Fruit fly (Drosophila melanogaster): Measurements from ENCODE around the gene Pgd.

Pgd gene

dm6 chrX:2135868-2136787 is 8.8 kb upstream of the Pgd start (continued):
- peak; percentile 9 for TF ChIP-seq acj6 (GFP tag; optimal IDR thresholded peaks at IDR 0.05)
- TF ChIP-seq Lpt (GFP tag; optimal IDR thresholded peaks at IDR 0.05): no peak
- no peak for TF ChIP-seq CG3032 (tag; optimal IDR thresholded peaks at IDR 0.05)
- no peak for TF ChIP-seq dac (GFP tag; optimal IDR thresholded peaks at IDR 0.05)
- TF ChIP-seq lz (GFP tag; optimal IDR thresholded peaks at IDR 0.05): peak; percentile 26
- TF ChIP-seq cyc (GFP tag; optimal IDR thresholded peaks at IDR 0.05): peak; percentile 25
- TF ChIP-seq CG11294 (GFP tag; IDR thresholded peaks at IDR 0.05): peak; percentile 58
- no peak for TF ChIP-seq CG3919 (GFP tag; optimal IDR thresholded peaks at IDR 0.05)
- 0 out of 3 replicates have a peak, but pooled peaks have one; percentile 12 for TF ChIP-seq CG8119 (GFP tag; IDR thresholded peaks at IDR 0.05)
- no peak for TF ChIP-seq CG34406 (GFP tag; optimal IDR thresholded peaks at IDR 0.05)
- TF ChIP-seq Hr4 (GFP tag; optimal IDR thresholded peaks at IDR 0.05): peak; percentile 46
- TF ChIP-seq Eip93F (GFP tag; optimal IDR thresholded peaks at IDR 0.05): no peak
- peak; percentile 17 for TF ChIP-seq CG7368 (GFP tag; optimal IDR thresholded peaks at IDR 0.05)
- TF ChIP-seq CG10669 (GFP tag; optimal IDR thresholded peaks at IDR 0.05): no peak
- TF ChIP-seq CG6808 (GFP tag; optimal IDR thresholded peaks at IDR 0.05): no peak
- peak; percentile 44 for TF ChIP-seq fkh (GFP tag; optimal IDR thresholded peaks at IDR 0.05)
- no peak for TF ChIP-seq CG6854 (GFP tag; optimal IDR thresholded peaks at IDR 0.05)
- no peak for TF ChIP-seq topi (GFP tag; optimal IDR thresholded peaks at IDR 0.05)
- no peak for TF ChIP-seq Ets96B (tag; optimal IDR thresholded peaks at IDR 0.05)
- no peak for TF ChIP-seq spab (GFP tag; optimal IDR thresholded peaks at IDR 0.05)
- TF ChIP-seq Hr39 (GFP tag; optimal IDR thresholded peaks at IDR 0.05): peak; percentile 46
- no peak for TF ChIP-seq CG11762 (GFP tag; optimal IDR thresholded peaks at IDR 0.05; ENCODE audit: insufficient read depth)
- peak; percentile 26 for TF ChIP-seq OdsH (GFP tag; optimal IDR thresholded peaks at IDR 0.05)

DNA sequence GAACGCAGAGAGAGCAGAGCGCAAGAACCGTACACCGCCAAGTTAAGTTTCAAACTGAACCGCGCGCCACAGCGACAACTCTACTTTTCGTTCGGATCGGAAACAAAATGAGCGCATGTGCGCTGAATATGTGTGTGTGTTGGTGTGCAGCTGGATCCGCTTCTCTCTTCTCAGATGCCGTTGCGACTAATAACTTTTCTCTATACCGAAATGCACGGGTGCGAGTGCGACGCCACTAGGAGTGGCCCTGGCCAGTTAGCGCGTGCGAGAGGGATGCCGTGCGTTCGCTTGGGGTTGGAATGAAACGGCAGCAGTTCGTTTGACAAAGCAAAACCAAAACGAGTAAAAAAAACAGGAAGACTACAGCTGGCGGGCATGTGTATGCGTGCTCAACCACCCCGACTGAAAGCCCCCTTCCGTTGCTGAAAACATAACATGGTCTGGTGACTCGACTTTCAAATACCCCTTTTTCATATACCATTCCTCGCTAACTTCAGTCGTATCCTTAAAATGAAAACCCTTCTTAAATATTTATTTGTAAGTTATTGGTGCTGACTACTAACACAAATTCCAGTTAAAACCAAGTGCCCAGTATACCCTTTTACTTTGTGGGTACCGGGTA is 8.0 kb upstream of the Pgd start:
- TF ChIP-seq Sox15 (GFP tag; optimal IDR thresholded peaks at IDR 0.05) (peak; percentile 100), fkh (GFP tag; optimal IDR thresholded peaks at IDR 0.05) (peak; percentile 99), CG7368 (GFP tag; optimal IDR thresholded peaks at IDR 0.05) (peak; percentile 99), Sox14 (GFP tag; optimal IDR thresholded peaks at IDR 0.05) (peak; percentile 100), CG1621 (tag; optimal IDR thresholded peaks at IDR 0.05) (peak; percentile 99), Eip93F (GFP tag; optimal IDR thresholded peaks at IDR 0.05) (peak; percentile 100), ss (GFP tag; optimal IDR thresholded peaks at IDR 0.05) (peak; percentile 99), Met (GFP tag; optimal IDR thresholded peaks at IDR 0.05) (peak; percentile 100), cyc (GFP tag; optimal IDR thresholded peaks at IDR 0.05) (peak; percentile 100), Lpt (GFP tag; optimal IDR thresholded peaks at IDR 0.05) (peak; percentile 100), Gug (GFP tag; IDR thresholded peaks at IDR 0.05) (peak; percentile 100), CG15336 (GFP tag; IDR thresholded peaks at IDR 0.05) (peak; percentile 100), CG6854 (GFP tag; optimal IDR thresholded peaks at IDR 0.05) (peak; percentile 99), pdm3 (GFP tag; optimal IDR thresholded peaks at IDR 0.05) (peak; percentile 100), CG9139 (GFP tag; optimal IDR thresholded peaks at IDR 0.05) (peak; percentile 98), CG4318 (GFP tag; optimal IDR thresholded peaks at IDR 0.05) (peak; percentile 99), esn (GFP tag; optimal IDR thresholded peaks at IDR 0.05) (peak; percentile 99), CG31627 (GFP tag; optimal IDR thresholded peaks at IDR 0.05) (peak; percentile 100), CG6808 (GFP tag; optimal IDR thresholded peaks at IDR 0.05) (peak; percentile 98), achi (GFP tag; optimal IDR thresholded peaks at IDR 0.05) (peak; percentile 99), CG6276 (GFP tag; optimal IDR thresholded peaks at IDR 0.05) (peak; percentile 98), CG6792 (GFP tag; optimal IDR thresholded peaks at IDR 0.05) (peak; percentile 100), CG16779 (tag; optimal IDR thresholded peaks at IDR 0.05) (peak; percentile 98), spab (GFP tag; optimal IDR thresholded peaks at IDR 0.05) (peak; percentile 99), Ets96B (tag; optimal IDR thresholded peaks at IDR 0.05) (peak; percentile 100), Blimp-1 (GFP tag; optimal IDR thresholded peaks at IDR 0.05) (peak; percentile 96), acj6 (GFP tag; optimal IDR thresholded peaks at IDR 0.05) (peak; percentile 100), eg (GFP tag; IDR thresholded peaks at IDR 0.05) (peak; percentile 100), Ets21C (GFP tag; optimal IDR thresholded peaks at IDR 0.05) (peak; percentile 99), CG11762 (GFP tag; optimal IDR thresholded peaks at IDR 0.05; ENCODE audit: insufficient read depth) (peak; percentile 99), dac (GFP tag; optimal IDR thresholded peaks at IDR 0.05) (peak; percentile 99), Hr38 (GFP tag; optimal IDR thresholded peaks at IDR 0.05) (peak; percentile 95), Sox102F (GFP tag; optimal IDR thresholded peaks at IDR 0.05) (peak; percentile 99), CG8632 (GFP tag; optimal IDR thresholded peaks at IDR 0.05) (peak; percentile 99)
